Fruit fly (Drosophila melanogaster): ENCODE measurements around the gene Sgs3.

dm6 chr3L:11549432-11549831 is 37.4 kb downstream of the Sgs3 start:
- TF ChIP-seq phol (tag; optimal IDR thresholded peaks at IDR 0.05), result no peak
- TF ChIP-seq Dfd (GFP tag; optimal IDR thresholded peaks at IDR 0.05), result no peak
- TF ChIP-seq luna (GFP tag; optimal IDR thresholded peaks at IDR 0.05), result no peak

Measured in whole organism, embryonic.